Fruit fly (Drosophila melanogaster) whole organism, embryonic: ENCODE results near the gene IKKbeta.

ENCODE experiments used
- Adf1 ChIP-seq: fragments of 200-800 bp; sonication (Bioruptor generic); IDR thresholded peaks from 2 replicates; pipeline ENCODE4 v1.3.6; 2022; ENCODE audit warnings: missing biosample characterization, missing genetic modification characterization
- Awh ChIP-seq: fragments of 200-800 bp; sonication (Bioruptor generic); IDR thresholded peaks from 2 replicates; pipeline ENCODE4, ENCODE4 v1.3.6; 2022; ENCODE audit warnings: missing biosample characterization, missing genetic modification characterization
- CG10274 ChIP-seq: fragments of 200-800 bp; sonication (Bioruptor generic); optimal IDR thresholded peaks from 3 replicates; lab custom pipeline; 2017; ENCODE audit warnings: missing biosample characterization, mild to moderate bottlenecking, missing genetic modification characterization
- CG10321 ChIP-seq: fragments of 200-800 bp; sonication (Bioruptor generic); IDR thresholded peaks from 2 replicates; pipeline ENCODE4 v1.3.6; 2022; ENCODE audit warnings: missing biosample characterization, missing genetic modification characterization
- CG10366 ChIP-seq: fragments of 200-800 bp; sonication (Bioruptor generic); IDR thresholded peaks from 2 replicates; pipeline ENCODE4 v1.3.6; 2022; ENCODE audit warnings: missing biosample characterization, missing genetic modification characterization
- CG10431 ChIP-seq: fragments of 200-800 bp; sonication (Bioruptor generic); optimal IDR thresholded peaks from 3 replicates; lab custom pipeline; 2018; ENCODE audit warnings: missing biosample characterization, mild to moderate bottlenecking, missing genetic modification characterization
- CG10979 ChIP-seq: fragments of 200-800 bp; sonication (Bioruptor generic); optimal IDR thresholded peaks from 2 replicates; lab custom pipeline; 2018; ENCODE audit warnings: missing biosample characterization, mild to moderate bottlenecking, missing genetic modification characterization, moderate library complexity
- CG1233 ChIP-seq: fragments of 200-800 bp; sonication (Bioruptor generic); optimal IDR thresholded peaks from 4 replicates; lab custom pipeline; 2018; ENCODE audit warnings: missing biosample characterization, mild to moderate bottlenecking, missing genetic modification characterization
- CG12659 ChIP-seq: fragments of 200-800 bp; sonication (Bioruptor generic); optimal IDR thresholded peaks from 3 replicates; lab custom pipeline; 2017; ENCODE audit warnings: mild to moderate bottlenecking, missing biosample characterization, missing genetic modification reagents, missing genetic modification characterization
- CG13296 ChIP-seq: fragments of 200-800 bp; sonication (Bioruptor generic); optimal IDR thresholded peaks from 3 replicates; lab custom pipeline; 2018; ENCODE audit warnings: missing biosample characterization, mild to moderate bottlenecking, missing genetic modification characterization
- CG13424 ChIP-seq: fragments of 200-800 bp; sonication (Bioruptor generic); optimal IDR thresholded peaks from 2 replicates; lab custom pipeline; 2019; ENCODE audit warnings: missing biosample characterization, mild to moderate bottlenecking, missing genetic modification characterization, moderate library complexity
- CG13775 ChIP-seq: fragments of 200-800 bp; sonication (Bioruptor generic); optimal IDR thresholded peaks from 3 replicates; lab custom pipeline; 2017; ENCODE audit warnings: missing biosample characterization, mild to moderate bottlenecking, missing genetic modification characterization
- CG14860 ChIP-seq: fragments of 200-800 bp; sonication (Bioruptor generic); IDR thresholded peaks from 3 replicates; pipeline ENCODE4 v1.3.6; 2022; ENCODE audit warnings: missing biosample characterization, missing genetic modification characterization; ENCODE audit not compliant: partially characterized antibody
- CG18599 ChIP-seq: fragments of 200-800 bp; sonication (Bioruptor generic); optimal IDR thresholded peaks from 3 replicates; lab custom pipeline; 2017; ENCODE audit warnings: missing biosample characterization, missing genetic modification characterization, mild to moderate bottlenecking, moderate library complexity, missing genetic modification reagents
- CG2889 ChIP-seq: fragments of 200-800 bp; sonication (Bioruptor generic); IDR thresholded peaks from 3 replicates; pipeline ENCODE4 v1.3.6; 2022; ENCODE audit warnings: missing biosample characterization, missing genetic modification characterization
- CG34224 ChIP-seq: fragments of 200-800 bp; sonication (Bioruptor generic); IDR thresholded peaks from 3 replicates; pipeline ENCODE4 v1.3.6; 2022; ENCODE audit warnings: missing biosample characterization, missing genetic modification characterization; ENCODE audit not compliant: partially characterized antibody
- CG34376 ChIP-seq: fragments of 200-800 bp; sonication (Bioruptor generic); optimal IDR thresholded peaks from 2 replicates; lab custom pipeline; 2018; ENCODE audit warnings: missing biosample characterization, mild to moderate bottlenecking, missing genetic modification characterization
- CG3838 ChIP-seq: fragments of 200-800 bp; sonication (Bioruptor generic); optimal IDR thresholded peaks from 3 replicates; lab custom pipeline; 2016; ENCODE audit warnings: missing biosample characterization, missing genetic modification characterization
- CG6854 ChIP-seq: fragments of 200-800 bp; sonication (Bioruptor generic); optimal IDR thresholded peaks from 3 replicates; lab custom pipeline; 2017; ENCODE audit warnings: missing biosample characterization, mild to moderate bottlenecking, missing genetic modification characterization
- CG7987 ChIP-seq: fragments of 200-800 bp; sonication (Bioruptor generic); optimal IDR thresholded peaks from 2 replicates; lab custom pipeline; 2018; ENCODE audit warnings: missing biosample characterization, mild to moderate bottlenecking, missing genetic modification characterization, moderate library complexity
- CG8478 ChIP-seq: fragments of >200 bp; optimal IDR thresholded peaks from 2 replicates; lab custom pipeline; 2018
- Deaf1 ChIP-seq: fragments of 200-800 bp; optimal IDR thresholded peaks from 3 replicates; lab custom pipeline; 2019; ENCODE audit warnings: missing biosample characterization, mild to moderate bottlenecking, missing genetic modification characterization, moderate library complexity
- Dref ChIP-seq: fragments of 200-800 bp; sonication (Bioruptor generic); IDR thresholded peaks from 2 replicates; pipeline ENCODE4 v1.3.6; 2022; ENCODE audit warnings: missing biosample characterization, missing genetic modification characterization
- Ets97D ChIP-seq: fragments of 200-800 bp; sonication (Bioruptor generic); optimal IDR thresholded peaks from 3 replicates; lab custom pipeline; 2016; ENCODE audit warnings: missing biosample characterization, missing genetic modification characterization
- GATAe ChIP-seq: fragments of 200-800 bp; sonication (Bioruptor generic); conservative IDR thresholded peaks from 2 replicates; pipeline ENCODE4 v1.3.6; 2022; ENCODE audit warnings: missing biosample characterization, missing genetic modification characterization
- HHEX ChIP-seq: fragments of 200-800 bp; sonication (Bioruptor generic); optimal IDR thresholded peaks from 3 replicates; lab custom pipeline; 2017; ENCODE audit warnings: missing biosample characterization, mild to moderate bottlenecking, missing genetic modification characterization, missing genetic modification reagents
- HLH4C ChIP-seq: fragments of 200-800 bp; sonication (Bioruptor generic); IDR thresholded peaks from 3 replicates; pipeline ENCODE4 v1.3.6; 2022; ENCODE audit warnings: missing biosample characterization, missing genetic modification characterization; ENCODE audit not compliant: partially characterized antibody
- Hmx ChIP-seq: fragments of 200-800 bp; sonication (Bioruptor generic); optimal IDR thresholded peaks from 2 replicates; lab custom pipeline; 2016; ENCODE audit warnings: missing biosample characterization, missing genetic modification characterization
- Lhr ChIP-seq: fragments of 200-800 bp; sonication (Bioruptor generic); optimal IDR thresholded peaks from 3 replicates; lab custom pipeline; 2017; ENCODE audit warnings: mild to moderate bottlenecking, missing biosample characterization, missing genetic modification reagents, missing genetic modification characterization
- NfI ChIP-seq: fragments of 200-800 bp; sonication (Bioruptor generic); optimal IDR thresholded peaks from 3 replicates; lab custom pipeline; 2018; ENCODE audit warnings: missing biosample characterization, mild to moderate bottlenecking, missing genetic modification characterization, moderate library complexity
- Side ChIP-seq: fragments of 200-800 bp; sonication (Bioruptor generic); optimal IDR thresholded peaks from 2 replicates; lab custom pipeline; 2016; ENCODE audit warnings: missing biosample characterization, missing genetic modification characterization
- Sox100B ChIP-seq: fragments of 200-800 bp; sonication (Bioruptor generic); optimal IDR thresholded peaks from 3 replicates; lab custom pipeline; 2018; ENCODE audit warnings: missing biosample characterization, mild to moderate bottlenecking, missing genetic modification characterization
- Xrp1 ChIP-seq: fragments of 200-800 bp; sonication (Bioruptor generic); IDR thresholded peaks from 2 replicates; pipeline ENCODE4 v1.3.6; 2022; ENCODE audit warnings: missing biosample characterization, missing genetic modification characterization
- ash1 ChIP-seq: fragments of 200-800 bp; sonication (Bioruptor generic); optimal IDR thresholded peaks from 2 replicates; lab custom pipeline; 2018; ENCODE audit warnings: missing biosample characterization, mild to moderate bottlenecking, missing genetic modification characterization
- corto ChIP-seq: fragments of 200-800 bp; sonication (Bioruptor generic); optimal IDR thresholded peaks from 2 replicates; lab custom pipeline; 2016; ENCODE audit warnings: missing biosample characterization, mild to moderate bottlenecking, missing genetic modification characterization, moderate library complexity
- croc ChIP-seq: fragments of 200-800 bp; sonication (Bioruptor generic); conservative IDR thresholded peaks from 3 replicates; pipeline ENCODE4 v1.3.6; 2022; ENCODE audit warnings: missing biosample characterization, missing genetic modification characterization
- disco-r ChIP-seq: fragments of 200-800 bp; sonication (Bioruptor generic); optimal IDR thresholded peaks from 2 replicates; lab custom pipeline; 2016; ENCODE audit warnings: missing biosample characterization, missing genetic modification characterization
- dmrt11E ChIP-seq: fragments of 200-800 bp; sonication (Bioruptor generic); optimal IDR thresholded peaks from 3 replicates; lab custom pipeline; 2018; ENCODE audit warnings: missing biosample characterization, mild to moderate bottlenecking, missing genetic modification characterization, moderate library complexity
- exex ChIP-seq: fragments of 200-800 bp; sonication (Bioruptor generic); optimal IDR thresholded peaks from 4 replicates; lab custom pipeline; 2018; ENCODE audit warnings: missing biosample characterization, mild to moderate bottlenecking, missing genetic modification characterization, moderate library complexity
- ftz-f1 ChIP-seq: fragments of 200-800 bp; sonication (Bioruptor generic); optimal IDR thresholded peaks from 2 replicates; lab custom pipeline; 2016; ENCODE audit warnings: missing biosample characterization, missing genetic modification characterization
- fu2 ChIP-seq: fragments of 200-800 bp; sonication (Bioruptor generic); optimal IDR thresholded peaks from 2 replicates; lab custom pipeline; 2016; ENCODE audit warnings: missing biosample characterization, missing genetic modification characterization
- ham ChIP-seq: fragments of 200-800 bp; sonication (Bioruptor generic); IDR thresholded peaks from 2 replicates; pipeline ENCODE4 v1.3.6; 2022; ENCODE audit warnings: missing biosample characterization, missing genetic modification characterization
- insv ChIP-seq, 2 experiments: fragments of 200-800 bp; sonication (Bioruptor generic); optimal IDR thresholded peaks; 3 replicates each; lab custom pipeline; 2016 to 2018; ENCODE audit warnings: missing biosample characterization in 2 of 2, missing genetic modification characterization in 2 of 2
- lilli ChIP-seq: fragments of 200-800 bp; sonication (Bioruptor generic); optimal IDR thresholded peaks from 3 replicates; lab custom pipeline; 2016; ENCODE audit warnings: missing biosample characterization, missing genetic modification characterization
- mam ChIP-seq: fragments of 200-800 bp; sonication (Bioruptor generic); optimal IDR thresholded peaks from 3 replicates; lab custom pipeline; 2016; ENCODE audit warnings: missing biosample characterization, missing genetic modification characterization
- mirr ChIP-seq: fragments of 200-800 bp; sonication (Bioruptor generic); optimal IDR thresholded peaks from 3 replicates; lab custom pipeline; 2018; ENCODE audit warnings: missing biosample characterization, mild to moderate bottlenecking, missing genetic modification characterization
- salm ChIP-seq: fragments of 200-800 bp; sonication (Bioruptor generic); optimal IDR thresholded peaks from 2 replicates; lab custom pipeline; 2018; ENCODE audit warnings: missing biosample characterization, mild to moderate bottlenecking, missing genetic modification characterization
- sob ChIP-seq: fragments of 200-800 bp; sonication (Bioruptor generic); IDR thresholded peaks from 2 replicates; pipeline ENCODE4 v1.3.6; 2022; ENCODE audit warnings: missing biosample characterization, missing genetic modification characterization
- tio ChIP-seq: fragments of 200-800 bp; sonication (Bioruptor generic); optimal IDR thresholded peaks from 2 replicates; lab custom pipeline; 2017; ENCODE audit warnings: missing biosample characterization, missing genetic modification characterization, inconsistent platforms
- zfh1 ChIP-seq: fragments of 200-800 bp; sonication (Bioruptor generic); IDR thresholded peaks from 3 replicates; pipeline ENCODE4 v1.3.6; 2022; ENCODE audit warnings: missing biosample characterization, missing genetic modification characterization

IKKbeta gene

dm6 chr3R:16011698-16012332 lies 37.4 kb downstream of the IKKbeta start (continued):
- TF ChIP-seq CG18599 (GFP tag; lab: Kevin White, UChicago) (no peak), ham (GFP tag; lab: Robert Waterston, UW) (no peak), Ets97D (GFP tag; lab: Kevin White, UChicago) (no peak), HLH4C (no peak), mam (no peak), Hmx (GFP tag; lab: Kevin White, UChicago) (no peak), Side (GFP tag; lab: Kevin White, UChicago) (no peak), Awh (no peak), CG14860 (0 out of 3 replicates have a peak, but pooled peaks have one; percentile 23), zfh1 (GFP tag; lab: Robert Waterston, UW) (no peak), NfI (GFP tag; lab: Kevin White, UChicago) (peak; percentile 11), GATAe (GFP tag; lab: Robert Waterston, UW) (peak; percentile 100), CG10431 (GFP tag; lab: Kevin White, UChicago) (no peak), mirr (GFP tag; lab: Kevin White, UChicago) (peak; percentile 57), ftz-f1 (no peak), corto (GFP tag; lab: Kevin White, UChicago) (peak; percentile 4), fu2 (GFP tag; lab: Kevin White, UChicago) (no peak), disco-r (no peak), CG10274 (GFP tag; lab: Kevin White, UChicago) (no peak), exex (peak; percentile 80), lilli (GFP tag; lab: Kevin White, UChicago) (no peak), Dref (no peak), HHEX (GFP tag; lab: Kevin White, UChicago) (peak; percentile 29), CG13775 (GFP tag; lab: Kevin White, UChicago) (no peak), CG34376 (peak; percentile 38), ash1 (GFP tag; lab: Kevin White, UChicago) (peak; percentile 33), CG8478 (lab: Kevin White, UChicago) (peak; percentile 74), CG12659 (GFP tag; lab: Kevin White, UChicago) (peak; percentile 10), CG1233 (GFP tag; lab: Kevin White, UChicago) (peak; percentile 4), CG13296 (GFP tag; lab: Kevin White, UChicago) (peak; percentile 61), Lhr (GFP tag; lab: Kevin White, UChicago) (no peak), CG10321 (GFP tag; lab: Robert Waterston, UW) (no peak), CG13424 (peak; percentile 15), CG3838 (GFP tag; lab: Kevin White, UChicago) (no peak), CG10979 (tag; lab: Kevin White, UChicago) (no peak), salm (tag; lab: Kevin White, UChicago) (peak; percentile 30), CG7987 (GFP tag; lab: Kevin White, UChicago) (peak; percentile 16), tio (GFP tag; lab: Kevin White, UChicago) (no peak), insv (GFP tag; optimal IDR thresholded peaks at IDR 0.05; lab: Kevin White, UChicago) (no peak), croc (GFP tag; lab: Robert Waterston, UW) (no peak), dmrt11E (tag; lab: Kevin White, UChicago) (no peak), Xrp1 (GFP tag; lab: Robert Waterston, UW) (no peak), CG6854 (GFP tag; lab: Kevin White, UChicago) (peak; percentile 21), CG34224 (no peak), CG10366 (GFP tag; lab: Robert Waterston, UW) (no peak), Adf1 (GFP tag; lab: Robert Waterston, UW) (peak; percentile 70; the same call in 1 of the 2 replicates), CG2889 (GFP tag; lab: Robert Waterston, UW) (no peak), Sox100B (GFP tag; lab: Kevin White, UChicago) (peak; percentile 30), Deaf1 (tag; lab: Kevin White, UChicago) (peak; percentile 57), sob (no peak)
